Worm (Caenorhabditis elegans): ENCODE results near the gene F21G4.5.

DNA sequence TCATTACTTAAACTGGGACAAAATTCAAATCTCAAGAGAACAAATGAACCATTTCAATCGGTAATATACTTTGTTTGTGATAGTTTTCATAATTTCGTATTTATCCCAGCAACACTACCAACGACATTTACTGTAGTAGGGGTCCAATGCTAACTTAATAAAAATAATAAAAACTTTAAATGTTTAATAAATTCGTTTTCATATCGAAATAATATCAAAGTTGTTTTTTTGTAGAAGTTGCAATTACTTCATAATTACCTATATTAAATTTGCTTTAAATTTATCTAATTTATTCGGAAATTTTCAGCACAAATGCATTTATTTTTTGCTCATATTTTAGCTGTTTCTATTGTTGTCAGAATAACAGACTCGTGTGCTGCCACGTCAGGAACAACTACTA lies 39.6 kb upstream of the F21G4.5 start, which contains the start of gene R07B1.6:
- no peak for TF ChIP-seq dao-5 (tag; optimal IDR thresholded peaks at IDR 0.05)
- TF ChIP-seq him-1 (tag; optimal IDR thresholded peaks at IDR 0.05), result no peak

All from whole organism, L4/young adult.